Fruit fly (Drosophila melanogaster) whole organism, embryonic: ENCODE results near the gene CG14820.

ENCODE experiments used
- ATbp ChIP-seq: fragments of 200-800 bp; sonication (Bioruptor generic); optimal IDR thresholded peaks from 2 replicates; lab custom pipeline; 2017; ENCODE audit warnings: missing biosample characterization, mild to moderate bottlenecking, missing genetic modification characterization, missing genetic modification reagents
- Ada2b ChIP-seq: fragments of 200-800 bp; sonication (Bioruptor generic); IDR thresholded peaks from 2 replicates; pipeline ENCODE4 v1.3.6; 2022; ENCODE audit warnings: missing biosample characterization, missing genetic modification characterization
- Atf3 ChIP-seq: fragments of 200-800 bp; sonication (Bioruptor generic); optimal IDR thresholded peaks from 3 replicates; lab custom pipeline; 2016; ENCODE audit warnings: missing biosample characterization, missing genetic modification characterization
- Awh ChIP-seq: fragments of 200-800 bp; sonication (Bioruptor generic); IDR thresholded peaks from 2 replicates; pipeline ENCODE4, ENCODE4 v1.3.6; 2022; ENCODE audit warnings: missing biosample characterization, missing genetic modification characterization
- Bgb ChIP-seq: fragments of 200-800 bp; sonication (Bioruptor generic); IDR thresholded peaks from 2 replicates; pipeline ENCODE4 v1.3.6; 2022; ENCODE audit warnings: missing biosample characterization, missing genetic modification characterization; ENCODE audit not compliant: partially characterized antibody
- CG11456 ChIP-seq: fragments of 200-800 bp; sonication (Bioruptor generic); IDR thresholded peaks from 3 replicates; pipeline ENCODE4 v1.3.6; 2022; ENCODE audit warnings: missing biosample characterization, missing genetic modification characterization
- CG12744 ChIP-seq: fragments of 200-800 bp; sonication (Bioruptor generic); optimal IDR thresholded peaks from 2 replicates; lab custom pipeline; 2016; ENCODE audit warnings: missing biosample characterization, missing genetic modification characterization
- CG12942 ChIP-seq: fragments of 200-800 bp; sonication (Bioruptor generic); optimal IDR thresholded peaks from 3 replicates; lab custom pipeline; 2016; ENCODE audit warnings: missing biosample characterization, missing genetic modification characterization
- CG13894 ChIP-seq: fragments of 200-800 bp; sonication (Bioruptor generic); optimal IDR thresholded peaks from 3 replicates; lab custom pipeline; 2018; ENCODE audit warnings: missing biosample characterization, mild to moderate bottlenecking, missing genetic modification characterization, moderate library complexity
- CG14050 ChIP-seq: fragments of 200-800 bp; sonication (Bioruptor generic); IDR thresholded peaks from 3 replicates; pipeline ENCODE4 v1.3.6; 2022; ENCODE audit warnings: missing biosample characterization, missing genetic modification characterization
- CG18476 ChIP-seq: fragments of 200-800 bp; sonication (Bioruptor generic); optimal IDR thresholded peaks from 2 replicates; lab custom pipeline; 2016; ENCODE audit warnings: missing biosample characterization, mild to moderate bottlenecking, missing genetic modification characterization
- CG2889 ChIP-seq: fragments of 200-800 bp; sonication (Bioruptor generic); IDR thresholded peaks from 3 replicates; pipeline ENCODE4 v1.3.6; 2022; ENCODE audit warnings: missing biosample characterization, missing genetic modification characterization
- CG32532 ChIP-seq: fragments of 200-800 bp; sonication (Bioruptor generic); IDR thresholded peaks from 2 replicates; pipeline ENCODE4 v1.3.6; 2022; ENCODE audit warnings: missing biosample characterization, missing genetic modification characterization
- CG32772 ChIP-seq: fragments of 200-800 bp; sonication (Bioruptor generic); IDR thresholded peaks from 2 replicates; pipeline ENCODE4 v1.3.6; 2022; ENCODE audit warnings: missing biosample characterization, missing genetic modification characterization
- CG3726 ChIP-seq: fragments of 200-800 bp; sonication (Bioruptor generic); IDR thresholded peaks from 3 replicates; pipeline ENCODE4, ENCODE4 v1.3.6; 2022; ENCODE audit warnings: missing biosample characterization, missing genetic modification characterization
- CG6683 ChIP-seq: fragments of 200-800 bp; sonication (Bioruptor generic); optimal IDR thresholded peaks from 2 replicates; lab custom pipeline; 2017; ENCODE audit warnings: missing biosample characterization, mild to moderate bottlenecking, missing genetic modification characterization, missing genetic modification reagents
- CG9215 ChIP-seq: fragments of 200-800 bp; sonication (Bioruptor generic); IDR thresholded peaks from 2 replicates; pipeline ENCODE4 v1.3.6; 2022; ENCODE audit warnings: missing biosample characterization, missing genetic modification characterization
- CG9609 ChIP-seq: fragments of 200-800 bp; sonication (Bioruptor generic); optimal IDR thresholded peaks from 3 replicates; lab custom pipeline; 2016; ENCODE audit warnings: missing biosample characterization, missing genetic modification characterization
- Drgx ChIP-seq: fragments of 200-800 bp; sonication (Bioruptor generic); IDR thresholded peaks from 2 replicates; pipeline ENCODE4 v1.3.6; 2022; ENCODE audit warnings: missing biosample characterization, missing genetic modification characterization
- GATAe ChIP-seq: fragments of 200-800 bp; sonication (Bioruptor generic); conservative IDR thresholded peaks from 2 replicates; pipeline ENCODE4 v1.3.6; 2022; ENCODE audit warnings: missing biosample characterization, missing genetic modification characterization
- Gug ChIP-seq: fragments of 200-800 bp; sonication (Bioruptor generic); IDR thresholded peaks from 4 replicates; pipeline ENCODE4 v1.3.6; 2022; ENCODE audit warnings: missing biosample characterization, missing genetic modification characterization
- HHEX ChIP-seq: fragments of 200-800 bp; sonication (Bioruptor generic); optimal IDR thresholded peaks from 3 replicates; lab custom pipeline; 2017; ENCODE audit warnings: missing biosample characterization, mild to moderate bottlenecking, missing genetic modification characterization, missing genetic modification reagents
- HLH54F ChIP-seq: fragments of 200-800 bp; sonication (Bioruptor generic); optimal IDR thresholded peaks from 3 replicates; lab custom pipeline; 2016; ENCODE audit warnings: missing biosample characterization, missing genetic modification characterization
- Hr3 ChIP-seq: fragments of 200-800 bp; sonication (Bioruptor generic); optimal IDR thresholded peaks from 3 replicates; lab custom pipeline; 2016; ENCODE audit warnings: missing biosample characterization, missing genetic modification characterization
- Jarid2 ChIP-seq: fragments of 200-800 bp; sonication (Bioruptor generic); optimal IDR thresholded peaks from 3 replicates; lab custom pipeline; 2017; ENCODE audit warnings: mild to moderate bottlenecking, missing biosample characterization, missing genetic modification reagents, missing genetic modification characterization
- Kr ChIP-seq: fragments of 200-800 bp; sonication (Bioruptor generic); optimal IDR thresholded peaks from 2 replicates; lab custom pipeline; 2017; ENCODE audit warnings: missing biosample characterization, mild to moderate bottlenecking, missing genetic modification characterization
- MESR4 ChIP-seq: fragments of 200-800 bp; sonication (Bioruptor generic); optimal IDR thresholded peaks from 2 replicates; lab custom pipeline; 2018; ENCODE audit warnings: missing biosample characterization, mild to moderate bottlenecking, missing genetic modification characterization, moderate library complexity
- Neu2 ChIP-seq: fragments of 200-800 bp; sonication (Bioruptor generic); optimal IDR thresholded peaks from 3 replicates; lab custom pipeline; 2016; ENCODE audit warnings: missing biosample characterization, missing genetic modification characterization, borderline replicate concordance
- Nf-YA ChIP-seq: fragments of 200-800 bp; sonication (Bioruptor generic); IDR thresholded peaks from 2 replicates; pipeline ENCODE4 v1.3.6; 2022; ENCODE audit warnings: missing biosample characterization, missing genetic modification characterization
- PHDP ChIP-seq: fragments of 200-800 bp; sonication (Bioruptor generic); optimal IDR thresholded peaks from 3 replicates; lab custom pipeline; 2018; ENCODE audit warnings: missing biosample characterization, mild to moderate bottlenecking, missing genetic modification characterization, moderate library complexity
- danr ChIP-seq: fragments of 200-800 bp; sonication (Bioruptor generic); IDR thresholded peaks from 2 replicates; pipeline ENCODE4 v1.3.6; 2022; ENCODE audit warnings: missing biosample characterization, missing genetic modification characterization
- dpn ChIP-seq, 2 experiments: fragments of 200-800 bp; sonication (Bioruptor generic); optimal IDR thresholded peaks; 3 replicates each; lab custom pipeline; 2016; ENCODE audit warnings: missing biosample characterization in 2 of 2, missing genetic modification characterization in 2 of 2
- dysf ChIP-seq: fragments of 200-800 bp; sonication (Bioruptor generic); IDR thresholded peaks from 3 replicates; pipeline ENCODE4 v1.3.6; 2022; ENCODE audit warnings: missing biosample characterization, missing genetic modification characterization
- esg ChIP-seq: fragments of 200-800 bp; sonication (Bioruptor generic); conservative IDR thresholded peaks from 2 replicates; pipeline ENCODE4 v1.3.6; 2022; ENCODE audit warnings: missing biosample characterization, missing genetic modification characterization
- fd64A ChIP-seq: fragments of 200-800 bp; sonication (Bioruptor generic); optimal IDR thresholded peaks from 3 replicates; lab custom pipeline; 2018; ENCODE audit warnings: missing biosample characterization, mild to moderate bottlenecking, missing genetic modification characterization
- fd96Cb ChIP-seq: fragments of 200-800 bp; sonication (Bioruptor generic); optimal IDR thresholded peaks from 2 replicates; lab custom pipeline; 2018; ENCODE audit warnings: missing biosample characterization, mild to moderate bottlenecking, missing genetic modification characterization, moderate library complexity
- fru ChIP-seq: fragments of >200 bp; optimal IDR thresholded peaks from 2 replicates; lab custom pipeline; 2017
- her ChIP-seq: fragments of 200-800 bp; sonication (Bioruptor generic); optimal IDR thresholded peaks from 2 replicates; lab custom pipeline; 2016; ENCODE audit warnings: missing biosample characterization, missing genetic modification characterization
- hth ChIP-seq: fragments of >200 bp; optimal IDR thresholded peaks from 2 replicates; lab custom pipeline; 2017; ENCODE audit warnings: inconsistent platforms
- lab ChIP-seq: fragments of 200-800 bp; sonication (Bioruptor generic); optimal IDR thresholded peaks from 3 replicates; lab custom pipeline; 2017; ENCODE audit warnings: missing biosample characterization, missing genetic modification characterization, mild to moderate bottlenecking, moderate library complexity, missing genetic modification reagents
- maf-S ChIP-seq: fragments of 200-800 bp; sonication (Bioruptor generic); optimal IDR thresholded peaks from 2 replicates; lab custom pipeline; 2016; ENCODE audit warnings: missing biosample characterization, missing genetic modification characterization
- org-1 ChIP-seq: fragments of 200-800 bp; sonication (Bioruptor generic); optimal IDR thresholded peaks from 2 replicates; lab custom pipeline; 2017; ENCODE audit warnings: missing biosample characterization, missing genetic modification characterization
- pnt ChIP-seq: fragments of 200-800 bp; sonication (Bioruptor generic); optimal IDR thresholded peaks from 3 replicates; lab custom pipeline; 2016; ENCODE audit warnings: missing biosample characterization, missing genetic modification characterization
- row ChIP-seq: fragments of 200-800 bp; sonication (Bioruptor generic); IDR thresholded peaks from 3 replicates; pipeline ENCODE4 v1.3.6; 2022; ENCODE audit warnings: missing biosample characterization, missing genetic modification characterization
- sens ChIP-seq: fragments of 200-800 bp; sonication (Bioruptor generic); peaks from one replicate; lab custom pipeline; 2016; ENCODE audit warnings: missing biosample characterization, missing genetic modification characterization
- sisA ChIP-seq: fragments of 200-800 bp; sonication (Bioruptor generic); IDR thresholded peaks from 2 replicates; pipeline ENCODE4 v1.3.6; 2022; ENCODE audit warnings: missing biosample characterization, missing genetic modification characterization
- sna ChIP-seq: fragments of 200-800 bp; sonication (Bioruptor generic); IDR thresholded peaks from 2 replicates; pipeline ENCODE4 v1.3.6; 2022; ENCODE audit warnings: missing biosample characterization, missing genetic modification characterization; ENCODE audit not compliant: partially characterized antibody
- tgo ChIP-seq: fragments of 200-800 bp; sonication (Bioruptor generic); IDR thresholded peaks from 3 replicates; pipeline ENCODE4 v1.3.6; 2022; ENCODE audit warnings: missing biosample characterization, missing genetic modification characterization
- ttk ChIP-seq: fragments of 200-800 bp; sonication (Bioruptor generic); IDR thresholded peaks from 2 replicates; pipeline ENCODE4 v2.1.2; 2022; ENCODE audit warnings: missing biosample characterization, missing genetic modification characterization
- usp ChIP-seq: fragments of >200 bp; optimal IDR thresholded peaks from 2 replicates; lab custom pipeline; 2017; ENCODE audit warnings: missing biosample characterization, missing genetic modification characterization
- wor ChIP-seq: fragments of 200-800 bp; sonication (Bioruptor generic); IDR thresholded peaks from 2 replicates; pipeline ENCODE4 v1.3.6; 2022; ENCODE audit warnings: missing biosample characterization, missing genetic modification characterization

The CG14820 gene

DNA sequence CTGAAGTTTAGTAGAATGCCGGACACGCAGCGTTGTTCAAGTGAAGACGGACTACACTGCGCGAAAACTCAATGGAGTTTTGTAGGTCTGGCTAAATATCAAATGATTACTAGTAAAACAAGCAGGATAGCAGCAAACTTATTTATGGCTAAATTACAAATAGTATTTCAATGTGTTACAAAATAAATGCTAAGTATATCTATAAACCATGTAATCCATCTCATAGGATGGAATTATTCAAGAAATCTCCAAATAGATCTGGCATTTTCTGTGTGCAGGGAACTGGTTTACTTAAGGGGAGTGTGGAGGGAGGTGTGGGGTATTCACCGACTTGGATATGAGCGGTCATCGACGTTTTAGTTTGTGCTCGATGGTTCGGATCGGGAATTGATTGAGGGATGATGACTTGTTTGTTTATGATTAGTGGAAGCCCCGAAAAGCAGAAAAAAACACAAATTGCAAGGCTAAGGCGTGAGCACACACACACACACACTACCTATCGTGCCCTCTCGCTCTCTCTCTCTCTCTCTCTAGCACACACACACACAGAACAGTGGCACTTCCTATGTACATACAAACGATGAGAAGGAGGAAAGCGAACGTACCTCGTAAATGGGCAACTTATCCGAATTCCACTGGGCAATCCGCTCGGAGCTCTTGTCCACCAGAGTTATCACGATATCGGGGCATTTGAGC lies 31.2 kb downstream of the CG14820 start (continued):
- peak; percentile 74 for TF ChIP-seq Ada2b
- peak; percentile 66 for TF ChIP-seq CG32772 (GFP tag; lab: Robert Waterston, UW)
- TF ChIP-seq Gug (GFP tag; lab: Robert Waterston, UW): peak; percentile 52; the same call in 2 of the 4 replicates
- no peak for TF ChIP-seq GATAe (GFP tag; lab: Robert Waterston, UW)
- TF ChIP-seq Atf3 (GFP tag; lab: Kevin White, UChicago): peak; percentile 39
- peak; percentile 68 for TF ChIP-seq CG6683 (GFP tag; lab: Kevin White, UChicago)
- peak; percentile 70 for TF ChIP-seq Drgx
- TF ChIP-seq MESR4 (GFP tag; lab: Kevin White, UChicago): peak; percentile 1
- TF ChIP-seq ATbp (GFP tag; lab: Kevin White, UChicago): peak; percentile 76
- peak; percentile 63 for TF ChIP-seq CG9609
- TF ChIP-seq tgo (GFP tag; lab: Robert Waterston, UW): peak; percentile 82
- TF ChIP-seq CG18476 (GFP tag; lab: Kevin White, UChicago): peak; percentile 64
- TF ChIP-seq sens (GFP tag; lab: Kevin White, UChicago): peak; percentile 98
- peak; percentile 86 for TF ChIP-seq PHDP (tag; lab: Kevin White, UChicago)
- peak; percentile 81 for TF ChIP-seq Hr3 (GFP tag; lab: Kevin White, UChicago)
- TF ChIP-seq sna (GFP tag; lab: Robert Waterston, UW): no peak
- TF ChIP-seq sisA: peak; percentile 72
- peak; percentile 61 for TF ChIP-seq fd64A
- TF ChIP-seq CG3726 (GFP tag; lab: Robert Waterston, UW): no peak
- peak; percentile 75 for TF ChIP-seq HLH54F (GFP tag; lab: Kevin White, UChicago)
- peak; percentile 67 for TF ChIP-seq her (GFP tag; lab: Kevin White, UChicago)
- TF ChIP-seq fd96Cb (tag; lab: Kevin White, UChicago): peak; percentile 85
- peak; percentile 66; the same call in 2 of the 3 replicates for TF ChIP-seq CG14050 (GFP tag; lab: Robert Waterston, UW)
- TF ChIP-seq CG12942 (GFP tag; lab: Kevin White, UChicago): peak; percentile 69
- TF ChIP-seq CG2889 (GFP tag; lab: Robert Waterston, UW): peak; percentile 55; the same call in 2 of the 3 replicates
- TF ChIP-seq Awh (GFP tag; lab: Robert Waterston, UW): peak; percentile 65; the same call in 1 of the 2 replicates
- peak; percentile 88 for TF ChIP-seq dysf (GFP tag; lab: Robert Waterston, UW)
- TF ChIP-seq Neu2 (GFP tag; lab: Kevin White, UChicago): no peak
- TF ChIP-seq Bgb (GFP tag; lab: Robert Waterston, UW): no peak
- TF ChIP-seq org-1 (GFP tag; lab: Kevin White, UChicago): peak; percentile 82
- TF ChIP-seq ttk (GFP tag; lab: Robert Waterston, UW): peak; percentile 70
- TF ChIP-seq danr: peak; percentile 35; the same call in 1 of the 2 replicates
- no peak for TF ChIP-seq usp (GFP tag; lab: Kevin White, UChicago)
- TF ChIP-seq CG11456: peak; percentile 51; the same call in 1 of the 3 replicates
- peak; percentile 82 for TF ChIP-seq HHEX (GFP tag; lab: Kevin White, UChicago)
- no peak for TF ChIP-seq Kr (GFP tag; lab: Kevin White, UChicago)
- peak; percentile 77 for TF ChIP-seq CG32532 (GFP tag; lab: Robert Waterston, UW)
- TF ChIP-seq esg: peak; percentile 62
- TF ChIP-seq Jarid2 (GFP tag; lab: Kevin White, UChicago): no peak
- peak; percentile 38; the same call in 1 of the 2 replicates for TF ChIP-seq Nf-YA (GFP tag; lab: Robert Waterston, UW)
- peak; percentile 41 for TF ChIP-seq CG12744
- TF ChIP-seq fru (lab: Kevin White, UChicago): no peak
- peak; percentile 58; the same call in 1 of the 2 replicates for TF ChIP-seq CG9215
- TF ChIP-seq row (GFP tag; lab: Robert Waterston, UW): peak; percentile 90
- TF ChIP-seq maf-S (GFP tag; lab: Kevin White, UChicago): peak; percentile 60
- no peak for TF ChIP-seq hth (lab: Kevin White, UChicago)
- TF ChIP-seq pnt: peak; percentile 77
- peak; percentile 50; the same call in 1 of the 2 replicates for TF ChIP-seq wor (GFP tag; lab: Robert Waterston, UW)
- peak; percentile 82 to 83 for TF ChIP-seq dpn (GFP tag; optimal IDR thresholded peaks at IDR 0.05; lab: Kevin White, UChicago)
- TF ChIP-seq lab: peak; percentile 83
- TF ChIP-seq CG13894 (tag; lab: Kevin White, UChicago): peak; percentile 8
